Fruit fly (Drosophila melanogaster) whole organism, embryonic: ENCODE measurements around the gene CG31792.

ENCODE experiments used
- ATbp ChIP-seq: fragments of 200-800 bp; sonication (Bioruptor generic); optimal IDR thresholded peaks from 2 replicates; lab custom pipeline; 2017; ENCODE audit warnings: missing biosample characterization, mild to moderate bottlenecking, missing genetic modification characterization, missing genetic modification reagents
- Antp ChIP-seq: fragments of 200-800 bp; sonication (Bioruptor generic); optimal IDR thresholded peaks from 3 replicates; lab custom pipeline; 2016; ENCODE audit warnings: missing biosample characterization, missing genetic modification characterization
- Atf6 ChIP-seq: fragments of 200-800 bp; sonication (Bioruptor generic); IDR thresholded peaks from 2 replicates; pipeline ENCODE4 v1.3.6; 2022; ENCODE audit warnings: missing biosample characterization, missing genetic modification characterization
- B-H1 ChIP-seq: fragments of 200-800 bp; sonication (Bioruptor generic); IDR thresholded peaks from 3 replicates; pipeline ENCODE4 v1.3.6; 2022; ENCODE audit warnings: missing biosample characterization, missing genetic modification characterization
- CG10654 ChIP-seq: fragments of 200-800 bp; sonication (Bioruptor generic); optimal IDR thresholded peaks from 2 replicates; lab custom pipeline; 2016; ENCODE audit warnings: missing biosample characterization, missing genetic modification characterization
- CG14014 ChIP-seq: fragments of 200-800 bp; sonication (Bioruptor generic); IDR thresholded peaks from 2 replicates; pipeline ENCODE4 v1.3.6; 2022; ENCODE audit warnings: missing biosample characterization, missing genetic modification characterization
- CG17612 ChIP-seq: fragments of 200-800 bp; sonication (Bioruptor generic); IDR thresholded peaks from 2 replicates; pipeline ENCODE4 v1.3.6; 2022; ENCODE audit warnings: missing biosample characterization, missing genetic modification characterization
- CG31224 ChIP-seq: fragments of 200-800 bp; sonication (Bioruptor generic); IDR thresholded peaks from 2 replicates; pipeline ENCODE4 v1.3.6; 2022; ENCODE audit warnings: missing biosample characterization, missing genetic modification characterization
- CG3281 ChIP-seq: fragments of 200-800 bp; sonication (Bioruptor generic); optimal IDR thresholded peaks from 3 replicates; lab custom pipeline; 2017; ENCODE audit warnings: missing biosample characterization, mild to moderate bottlenecking, missing genetic modification characterization
- CG3995 ChIP-seq: fragments of 200-800 bp; sonication (Bioruptor generic); optimal IDR thresholded peaks from 3 replicates; lab custom pipeline; 2016; ENCODE audit warnings: missing biosample characterization, missing genetic modification characterization
- CG4820 ChIP-seq: fragments of 200-800 bp; sonication (Bioruptor generic); optimal IDR thresholded peaks from 3 replicates; lab custom pipeline; 2016; ENCODE audit warnings: missing biosample characterization, missing genetic modification characterization
- CG8944 ChIP-seq: fragments of 200-800 bp; sonication (Bioruptor generic); optimal IDR thresholded peaks from 3 replicates; lab custom pipeline; 2016; ENCODE audit warnings: missing biosample characterization, missing genetic modification characterization
- HmgZ ChIP-seq: fragments of 200-800 bp; sonication (Bioruptor generic); optimal IDR thresholded peaks from 2 replicates; lab custom pipeline; 2018; ENCODE audit warnings: missing biosample characterization, mild to moderate bottlenecking, missing genetic modification characterization
- Hmr ChIP-seq: fragments of 200-800 bp; sonication (Bioruptor generic); optimal IDR thresholded peaks from 3 replicates; lab custom pipeline; 2017; ENCODE audit warnings: mild to moderate bottlenecking, missing biosample characterization, missing genetic modification reagents, missing genetic modification characterization
- Jarid2 ChIP-seq: fragments of 200-800 bp; sonication (Bioruptor generic); optimal IDR thresholded peaks from 3 replicates; lab custom pipeline; 2017; ENCODE audit warnings: mild to moderate bottlenecking, missing biosample characterization, missing genetic modification reagents, missing genetic modification characterization
- NK7.1 ChIP-seq: fragments of 200-800 bp; sonication (Bioruptor generic); optimal IDR thresholded peaks from 3 replicates; lab custom pipeline; 2016; ENCODE audit warnings: missing biosample characterization, missing genetic modification characterization
- Pdp1 ChIP-seq, 2 experiments: fragments of 200-800 bp; sonication (Bioruptor generic); optimal IDR thresholded peaks; 3 replicates each; lab custom pipeline; 2016; ENCODE audit warnings: missing biosample characterization in 2 of 2, missing genetic modification characterization in 2 of 2, mild to moderate bottlenecking in 1 of 2, moderate library complexity in 1 of 2
- Ptx1 ChIP-seq: fragments of 200-800 bp; sonication (Bioruptor generic); IDR thresholded peaks from 2 replicates; pipeline ENCODE4 v1.3.6; 2022; ENCODE audit warnings: missing biosample characterization, missing genetic modification characterization
- ap ChIP-seq: fragments of 200-800 bp; sonication (Bioruptor generic); IDR thresholded peaks from 2 replicates; pipeline ENCODE4 v1.3.6; 2022; ENCODE audit warnings: missing biosample characterization, missing genetic modification characterization
- cato ChIP-seq: fragments of 200-800 bp; sonication (Bioruptor generic); optimal IDR thresholded peaks from 2 replicates; lab custom pipeline; 2016; ENCODE audit warnings: missing biosample characterization, missing genetic modification characterization, borderline replicate concordance
- ci ChIP-seq: fragments of 200-800 bp; sonication (Bioruptor generic); IDR thresholded peaks from 3 replicates; pipeline ENCODE4 v1.3.6; 2022; ENCODE audit warnings: missing biosample characterization, missing genetic modification characterization
- cwo ChIP-seq: fragments of 200-800 bp; sonication (Bioruptor generic); optimal IDR thresholded peaks from 3 replicates; lab custom pipeline; 2017; ENCODE audit warnings: missing biosample characterization, missing genetic modification characterization, mild to moderate bottlenecking, moderate library complexity, missing genetic modification reagents
- dpn ChIP-seq, 2 experiments: fragments of 200-800 bp; sonication (Bioruptor generic); optimal IDR thresholded peaks; 3 replicates each; lab custom pipeline; 2016; ENCODE audit warnings: missing biosample characterization in 2 of 2, missing genetic modification characterization in 2 of 2
- fd96Cb ChIP-seq: fragments of 200-800 bp; sonication (Bioruptor generic); optimal IDR thresholded peaks from 2 replicates; lab custom pipeline; 2018; ENCODE audit warnings: missing biosample characterization, mild to moderate bottlenecking, missing genetic modification characterization, moderate library complexity
- fru ChIP-seq: fragments of >200 bp; optimal IDR thresholded peaks from 2 replicates; lab custom pipeline; 2017
- kay ChIP-seq: fragments of 200-800 bp; sonication (Bioruptor generic); optimal IDR thresholded peaks from 2 replicates; lab custom pipeline; 2016; ENCODE audit warnings: missing biosample characterization, missing genetic modification characterization
- klu ChIP-seq: fragments of 200-800 bp; sonication (Bioruptor generic); IDR thresholded peaks from 2 replicates; pipeline ENCODE4 v1.3.6; 2022; ENCODE audit warnings: missing biosample characterization, missing genetic modification characterization
- odd ChIP-seq: fragments of 200-800 bp; sonication (Bioruptor generic); optimal IDR thresholded peaks from 2 replicates; lab custom pipeline; 2017; ENCODE audit warnings: missing biosample characterization, mild to moderate bottlenecking, missing genetic modification characterization
- pho ChIP-seq: fragments of 200-800 bp; sonication (Bioruptor generic); optimal IDR thresholded peaks from 2 replicates; lab custom pipeline; 2016; ENCODE audit warnings: missing biosample characterization, missing genetic modification characterization
- sim ChIP-seq: fragments of 200-800 bp; sonication (Bioruptor generic); IDR thresholded peaks from 2 replicates; pipeline ENCODE4 v1.3.6; 2022; ENCODE audit warnings: missing biosample characterization, missing genetic modification characterization
- slbo ChIP-seq: fragments of 200-800 bp; sonication (Bioruptor generic); IDR thresholded peaks from 2 replicates; pipeline ENCODE4 v1.3.6; 2022; ENCODE audit warnings: missing biosample characterization, missing genetic modification characterization
- ssp ChIP-seq: fragments of 200-800 bp; sonication (Bioruptor generic); IDR thresholded peaks from 2 replicates; pipeline ENCODE4 v1.3.6; 2022; ENCODE audit warnings: missing biosample characterization, missing genetic modification characterization
- tup ChIP-seq: fragments of 200-800 bp; sonication (Bioruptor generic); optimal IDR thresholded peaks from 2 replicates; lab custom pipeline; 2016; ENCODE audit warnings: missing biosample characterization, mild to moderate bottlenecking, missing genetic modification characterization, moderate library complexity
- vvl ChIP-seq: fragments of 200-800 bp; sonication (Bioruptor generic); IDR thresholded peaks from 2 replicates; pipeline ENCODE4 v1.3.6; 2022; ENCODE audit warnings: missing biosample characterization, missing genetic modification characterization
- wdn ChIP-seq: fragments of 200-800 bp; sonication (Bioruptor generic); IDR thresholded peaks from 2 replicates; pipeline ENCODE4 v1.3.6; 2022; ENCODE audit warnings: missing biosample characterization, missing genetic modification characterization
- zf30C ChIP-seq: fragments of 200-800 bp; sonication (Bioruptor generic); optimal IDR thresholded peaks from 3 replicates; lab custom pipeline; 2018; ENCODE audit warnings: missing biosample characterization, mild to moderate bottlenecking, missing genetic modification characterization

CG31792 gene

DNA sequence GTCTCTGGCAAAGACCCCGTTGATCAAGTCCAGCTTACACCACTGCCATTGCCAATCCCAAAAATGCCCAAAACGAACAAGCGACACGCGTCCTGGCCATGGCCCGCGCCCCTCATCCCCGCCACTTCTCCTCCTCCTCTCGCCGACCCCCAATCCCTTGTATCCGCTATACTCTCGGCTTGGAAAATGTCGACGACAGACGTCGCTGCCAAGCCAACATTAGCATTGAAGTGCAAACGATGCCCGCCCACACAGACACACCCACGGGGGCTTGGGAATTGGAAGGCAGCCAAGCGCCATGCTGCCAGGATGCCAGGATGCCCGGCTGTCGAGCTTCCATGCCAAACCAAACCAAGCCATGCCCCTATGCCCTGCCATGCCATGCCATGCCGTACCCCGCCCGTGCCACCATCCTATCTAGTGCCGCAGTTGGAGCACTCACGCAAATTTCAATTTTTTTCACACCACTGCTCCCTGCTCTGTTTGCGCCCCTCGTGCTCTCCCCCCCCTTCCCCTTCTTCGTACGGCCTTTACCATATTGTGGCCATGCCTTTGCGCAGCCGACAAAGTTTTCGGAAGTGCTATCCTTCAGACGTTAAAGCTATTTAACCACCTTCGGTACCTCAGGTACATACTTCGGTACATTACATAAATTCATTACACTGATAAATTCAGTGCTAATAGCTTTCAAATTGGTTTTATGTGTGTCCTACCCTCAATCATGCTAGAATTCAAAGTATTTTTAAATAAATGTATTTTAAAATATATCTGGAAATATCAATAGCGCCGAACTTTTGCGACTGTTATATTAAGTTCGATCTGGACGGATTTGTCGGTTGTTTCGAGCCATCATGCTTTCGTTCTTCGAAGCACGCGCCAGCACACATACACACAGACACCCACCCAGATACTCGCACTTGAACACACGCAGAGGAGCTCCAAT is 24.3 kb downstream of the CG31792 start (continued):
- TF ChIP-seq CG3281 (GFP tag; lab: Kevin White, UChicago) (peak; percentile 73), CG14014 (GFP tag; lab: Robert Waterston, UW) (peak; percentile 76), CG8944 (GFP tag; lab: Kevin White, UChicago) (no peak), fd96Cb (tag; lab: Kevin White, UChicago) (peak; percentile 73), ssp (peak; percentile 51), kay (GFP tag; lab: Kevin White, UChicago) (peak; percentile 6), sim (no peak), ap (GFP tag; lab: Robert Waterston, UW) (peak; percentile 38; the same call in 1 of the 2 replicates), wdn (peak; percentile 47; the same call in 1 of the 2 replicates), vvl (GFP tag; lab: Robert Waterston, UW) (peak; percentile 76), ATbp (peak; percentile 82), cato (peak; percentile 40), pho (GFP tag; lab: Kevin White, UChicago) (peak; percentile 26), B-H1 (GFP tag; lab: Robert Waterston, UW) (no peak), CG10654 (GFP tag; lab: Kevin White, UChicago) (peak; percentile 39), ci (GFP tag; lab: Robert Waterston, UW) (peak; percentile 76; the same call in 2 of the 3 replicates), slbo (GFP tag; lab: Robert Waterston, UW) (peak; percentile 72), fru (lab: Kevin White, UChicago) (no peak), Jarid2 (peak; percentile 41), CG31224 (GFP tag; lab: Robert Waterston, UW) (no peak), NK7.1 (GFP tag; lab: Kevin White, UChicago) (no peak), HmgZ (tag; lab: Kevin White, UChicago) (peak; percentile 68), CG3995 (GFP tag; lab: Kevin White, UChicago) (no peak), CG17612 (GFP tag; lab: Robert Waterston, UW) (no peak), Ptx1 (GFP tag; lab: Robert Waterston, UW) (peak; percentile 86), Hmr (peak; percentile 90), zf30C (GFP tag; lab: Kevin White, UChicago) (no peak), tup (GFP tag; lab: Kevin White, UChicago) (no peak), cwo (peak; percentile 82), CG4820 (GFP tag; lab: Kevin White, UChicago) (peak; percentile 61), dpn (GFP tag; optimal IDR thresholded peaks at IDR 0.05; lab: Kevin White, UChicago) (peak; percentile 4 to 72), klu (GFP tag; lab: Robert Waterston, UW) (peak; percentile 66; the same call in 1 of the 2 replicates), Antp (peak; percentile 42), Atf6 (peak; percentile 72), odd (GFP tag; lab: Kevin White, UChicago) (peak; percentile 81)

DNA sequence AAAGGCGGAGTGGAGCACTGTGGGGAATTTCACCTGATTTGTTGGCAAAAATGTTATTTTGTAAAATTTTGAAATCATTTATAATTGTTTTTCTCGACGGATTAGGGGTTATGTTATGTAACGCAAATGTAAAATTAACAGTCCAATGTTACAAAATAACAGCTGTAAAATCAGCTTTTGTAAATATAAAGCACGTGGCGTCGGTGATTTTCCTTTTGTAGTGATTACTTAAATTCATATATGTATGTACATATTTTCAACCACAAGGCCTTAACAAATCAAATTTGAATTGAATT is 24.9 kb downstream of the CG31792 start, which contains the start of gene CG15172:
TSS of gene CG15172 (plus strand) at position 197 of the 296 bp plus-strand sequence.
- TF ChIP-seq Pdp1 (GFP tag; optimal IDR thresholded peaks at IDR 0.05; lab: Kevin White, UChicago) = peak in 1 of 2 experiments; percentile 78
- no peak for TF ChIP-seq B-H1 (GFP tag; lab: Robert Waterston, UW)
- TF ChIP-seq, all 482 proteins: peak for 1
